ENCODE assay signal across 1 fruit fly cellular context in the genomic region with DNA sequence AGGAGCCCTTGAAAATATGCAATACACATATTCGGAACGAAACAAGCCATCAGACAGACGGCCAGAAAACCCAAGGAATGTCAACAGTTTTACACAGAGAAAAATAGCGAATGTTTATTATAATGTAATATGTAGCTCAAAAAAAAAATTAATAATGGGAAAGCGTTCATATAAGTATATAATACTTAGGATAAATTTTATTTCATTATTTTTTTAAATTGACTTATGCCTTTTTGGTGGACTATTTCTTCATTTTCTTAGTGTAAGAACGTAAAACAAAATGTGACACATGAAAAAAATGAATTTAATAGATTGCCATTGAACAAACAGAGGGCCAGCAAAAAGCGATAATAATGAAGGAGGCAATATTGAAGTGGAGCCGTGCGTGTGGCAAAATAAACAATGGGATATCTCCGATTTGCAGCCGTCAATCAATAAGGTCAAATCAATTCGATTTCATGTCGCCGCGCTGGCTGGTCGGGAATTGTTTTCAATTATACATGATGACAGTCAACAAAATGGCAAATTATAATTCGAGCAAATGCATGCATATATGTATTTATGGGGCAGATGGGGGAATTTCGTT.
TF ChIP-seq lines count a peak whose summit lies in the region.

No protein-coding gene starts in this region.

TF ChIP-seq in whole organism, embryonic, 481 proteins besides CTCF, POLR2A, EP300 and RAD21 (continued from another document):
- TF ChIP-seq CG8944 (GFP tag; optimal IDR thresholded peaks at IDR 0.05; lab: Kevin White, UChicago) = no peak
- no peak; the same call in 2 of the 3 replicates for TF ChIP-seq dysf (GFP tag; IDR thresholded peaks at IDR 0.05; lab: Robert Waterston, UW)
- TF ChIP-seq CG10654 (GFP tag; optimal IDR thresholded peaks at IDR 0.05; lab: Kevin White, UChicago) = peak; percentile 36
- TF ChIP-seq Ptx1 (GFP tag; IDR thresholded peaks at IDR 0.05; lab: Robert Waterston, UW) = peak; percentile 43
- TF ChIP-seq ttk (GFP tag; IDR thresholded peaks at IDR 0.05; lab: Robert Waterston, UW) = 0 out of 2 replicates have a peak, but pooled peaks have one; percentile 7
- TF ChIP-seq CG15269 (tag; optimal IDR thresholded peaks at IDR 0.05; lab: Kevin White, UChicago) = peak; percentile 13
- no peak for TF ChIP-seq gsb (GFP tag; IDR thresholded peaks at IDR 0.05; lab: Robert Waterston, UW)
- TF ChIP-seq Rfx (GFP tag; IDR thresholded peaks at IDR 0.05; lab: Robert Waterston, UW) = peak; percentile 56
- no peak for TF ChIP-seq Ssrp (tag; optimal IDR thresholded peaks at IDR 0.05; lab: Kevin White, UChicago)
- TF ChIP-seq CG31441 (GFP tag; IDR thresholded peaks at IDR 0.05; lab: Robert Waterston, UW) = peak; percentile 63
- no peak for TF ChIP-seq CG13287 (GFP tag; IDR thresholded peaks at IDR 0.05; lab: Robert Waterston, UW; ENCODE audit: partially characterized antibody)
- no peak for TF ChIP-seq CrebB (tag; optimal IDR thresholded peaks at IDR 0.05; lab: Kevin White, UChicago)
- TF ChIP-seq D19A (tag; optimal IDR thresholded peaks at IDR 0.05; lab: Kevin White, UChicago) = no peak
- no peak for TF ChIP-seq Chrac-16 (GFP tag; optimal IDR thresholded peaks at IDR 0.05; lab: Kevin White, UChicago)
- TF ChIP-seq phol (tag; optimal IDR thresholded peaks at IDR 0.05; lab: Kevin White, UChicago) = peak; percentile 44
- peak; percentile 64 for TF ChIP-seq nmo (GFP tag; optimal IDR thresholded peaks at IDR 0.05; lab: Kevin White, UChicago)
- no peak for TF ChIP-seq D19B (GFP tag; optimal IDR thresholded peaks at IDR 0.05; lab: Kevin White, UChicago)
- TF ChIP-seq prd (optimal IDR thresholded peaks at IDR 0.05; lab: Kevin White, UChicago) = no peak
- peak; percentile 53; the same call in 1 of the 3 replicates for TF ChIP-seq prd (GFP tag; IDR thresholded peaks at IDR 0.05; lab: Robert Waterston, UW)
- 0 out of 3 replicates have a peak, but pooled peaks have one; percentile 51 for TF ChIP-seq gce (GFP tag; IDR thresholded peaks at IDR 0.05; lab: Robert Waterston, UW)
- TF ChIP-seq CG4424 (GFP tag; optimal IDR thresholded peaks at IDR 0.05; lab: Kevin White, UChicago) = peak; percentile 14
- no peak for TF ChIP-seq CG9932 (GFP tag; IDR thresholded peaks at IDR 0.05; lab: Robert Waterston, UW)
- TF ChIP-seq CG6813 (GFP tag; optimal IDR thresholded peaks at IDR 0.05; lab: Kevin White, UChicago) = no peak
- TF ChIP-seq vvl (GFP tag; IDR thresholded peaks at IDR 0.05; lab: Robert Waterston, UW) = peak; percentile 38; the same call in 1 of the 2 replicates
- TF ChIP-seq org-1 (GFP tag; optimal IDR thresholded peaks at IDR 0.05; lab: Kevin White, UChicago) = no peak
- TF ChIP-seq CG13894 (tag; optimal IDR thresholded peaks at IDR 0.05; lab: Kevin White, UChicago) = no peak
- no peak for TF ChIP-seq Aef1 (GFP tag; IDR thresholded peaks at IDR 0.05; lab: Robert Waterston, UW)
- TF ChIP-seq sob (GFP tag; IDR thresholded peaks at IDR 0.05; lab: Robert Waterston, UW) = no peak
- TF ChIP-seq CG11504 (tag; optimal IDR thresholded peaks at IDR 0.05; lab: Kevin White, UChicago) = peak; percentile 28
- peak; percentile 50 for TF ChIP-seq Meics (GFP tag; optimal IDR thresholded peaks at IDR 0.05; lab: Kevin White, UChicago)
- peak; percentile 40; the same call in 1 of the 2 replicates for TF ChIP-seq CG11085 (GFP tag; IDR thresholded peaks at IDR 0.05; lab: Robert Waterston, UW)
- peak; percentile 34; the same call in 1 of the 2 replicates for TF ChIP-seq stc (GFP tag; IDR thresholded peaks at IDR 0.05; lab: Robert Waterston, UW)
- peak; percentile 10 for TF ChIP-seq CG30403 (GFP tag; optimal IDR thresholded peaks at IDR 0.05; lab: Kevin White, UChicago)
- TF ChIP-seq CG7839 (tag; optimal IDR thresholded peaks at IDR 0.05; lab: Kevin White, UChicago) = peak; percentile 81
- TF ChIP-seq CG31224 (GFP tag; IDR thresholded peaks at IDR 0.05; lab: Robert Waterston, UW) = 0 out of 2 replicates have a peak, but pooled peaks have one; percentile 15
- peak; percentile 75 for TF ChIP-seq CG2678 (tag; optimal IDR thresholded peaks at IDR 0.05; lab: Kevin White, UChicago)
- peak; percentile 57 for TF ChIP-seq Xrp1 (GFP tag; IDR thresholded peaks at IDR 0.05; lab: Robert Waterston, UW)
- peak; percentile 79 for TF ChIP-seq zen (tag; optimal IDR thresholded peaks at IDR 0.05; lab: Kevin White, UChicago)
- TF ChIP-seq Mad (GFP tag; optimal IDR thresholded peaks at IDR 0.05; lab: Kevin White, UChicago) = no peak
- TF ChIP-seq CG14667 (GFP tag; IDR thresholded peaks at IDR 0.05; lab: Robert Waterston, UW) = 0 out of 2 replicates have a peak, but pooled peaks have one; percentile 18
- TF ChIP-seq CG10366 (GFP tag; IDR thresholded peaks at IDR 0.05; lab: Robert Waterston, UW) = peak; percentile 11; the same call in 1 of the 2 replicates
- no peak for TF ChIP-seq CG13624 (GFP tag; optimal IDR thresholded peaks at IDR 0.05; lab: Kevin White, UChicago)
- TF ChIP-seq Hr51 (GFP tag; optimal IDR thresholded peaks at IDR 0.05; lab: Kevin White, UChicago) = peak in 1 of 2 experiments; percentile 27
- no peak for TF ChIP-seq CG17385 (GFP tag; optimal IDR thresholded peaks at IDR 0.05; lab: Kevin White, UChicago)
- TF ChIP-seq CG17612 (GFP tag; IDR thresholded peaks at IDR 0.05; lab: Robert Waterston, UW) = 0 out of 2 replicates have a peak, but pooled peaks have one; percentile 7
- TF ChIP-seq CG14014 (GFP tag; IDR thresholded peaks at IDR 0.05; lab: Robert Waterston, UW) = no peak
- peak; percentile 30 for TF ChIP-seq exex (tag; optimal IDR thresholded peaks at IDR 0.05; lab: Kevin White, UChicago)
- peak; percentile 38; the same call in 1 of the 2 replicates for TF ChIP-seq slbo (GFP tag; IDR thresholded peaks at IDR 0.05; lab: Robert Waterston, UW)
- peak; percentile 26 for TF ChIP-seq dmrt99B (tag; optimal IDR thresholded peaks at IDR 0.05; lab: Kevin White, UChicago)
- no peak for TF ChIP-seq Neu2 (GFP tag; optimal IDR thresholded peaks at IDR 0.05; lab: Kevin White, UChicago; ENCODE audit: borderline replicate concordance)
- TF ChIP-seq CG32532 (GFP tag; IDR thresholded peaks at IDR 0.05; lab: Robert Waterston, UW) = peak; percentile 59; the same call in 1 of the 2 replicates
- no peak for TF ChIP-seq kni (GFP tag; optimal IDR thresholded peaks at IDR 0.05; lab: Kevin White, UChicago)
- peak; percentile 59 for TF ChIP-seq fd96Cb (tag; optimal IDR thresholded peaks at IDR 0.05; lab: Kevin White, UChicago)
- TF ChIP-seq CG17568 (GFP tag; optimal IDR thresholded peaks at IDR 0.05; lab: Kevin White, UChicago) = no peak
- peak; percentile 25 for TF ChIP-seq Sox102F (GFP tag; optimal IDR thresholded peaks at IDR 0.05; lab: Kevin White, UChicago)
